Worm (Caenorhabditis elegans) whole organism, L3 larva: Measurements from ENCODE around the gene F31D5.1.

Source experiments
- R02D3.7 ChIP-seq: fragments of 150-350 bp; optimal IDR thresholded peaks from 2 replicates; lab custom pipeline; 2014; ENCODE audit warnings: missing biosample characterization, missing genetic modification characterization
- ama-1 ChIP-seq: fragments of 150-350 bp; optimal IDR thresholded peaks from 2 replicates; lab custom pipeline; 2018
- ceh-9 ChIP-seq: sonication (generic microtip); optimal IDR thresholded peaks from 2 replicates; lab custom pipeline; 2018; ENCODE audit warnings: missing biosample characterization, missing genetic modification characterization
- fkh-10 ChIP-seq: sonication (generic microtip); optimal IDR thresholded peaks from 2 replicates; lab custom pipeline; 2017; ENCODE audit warnings: missing biosample characterization, missing genetic modification reagents, missing genetic modification characterization
- fos-1 ChIP-seq: fragments of 150-350 bp; optimal IDR thresholded peaks from 2 replicates; lab custom pipeline; 2014; ENCODE audit warnings: missing biosample characterization, missing genetic modification characterization
- hmg-11 ChIP-seq: sonication (generic microtip); optimal IDR thresholded peaks from 2 replicates; lab custom pipeline; 2016; ENCODE audit warnings: missing genetic modification characterization, missing compliant biosample characterization
- lin-39 ChIP-seq: fragments of 150-350 bp; optimal IDR thresholded peaks from 2 replicates; lab custom pipeline; 2018; ENCODE audit warnings: missing biosample characterization, missing genetic modification reagents, missing genetic modification characterization
- nfya-1 ChIP-seq: sonication (generic microtip); optimal IDR thresholded peaks from 2 replicates; lab custom pipeline; 2017; ENCODE audit warnings: missing genetic modification characterization, mild to moderate bottlenecking, missing compliant biosample characterization, antibody characterized with exemption, moderate library complexity; ENCODE audit not compliant: insufficient read depth
- nhr-28 ChIP-seq: fragments of 150-350 bp; optimal IDR thresholded peaks from 2 replicates; lab custom pipeline; 2014; ENCODE audit warnings: missing biosample characterization, missing genetic modification characterization
- pqm-1 ChIP-seq: fragments of 150-350 bp; optimal IDR thresholded peaks from 2 replicates; lab custom pipeline; 2017; ENCODE audit warnings: missing biosample characterization, missing genetic modification characterization, inconsistent platforms
- snpc-4 ChIP-seq: fragments of 150-350 bp; optimal IDR thresholded peaks from 2 replicates; lab custom pipeline; 2014; ENCODE audit warnings: missing biosample characterization, missing genetic modification characterization
- unc-39 ChIP-seq: sonication (generic microtip); optimal IDR thresholded peaks from 4 replicates; lab custom pipeline; 2017; ENCODE audit warnings: missing biosample characterization, missing genetic modification characterization

DNA sequence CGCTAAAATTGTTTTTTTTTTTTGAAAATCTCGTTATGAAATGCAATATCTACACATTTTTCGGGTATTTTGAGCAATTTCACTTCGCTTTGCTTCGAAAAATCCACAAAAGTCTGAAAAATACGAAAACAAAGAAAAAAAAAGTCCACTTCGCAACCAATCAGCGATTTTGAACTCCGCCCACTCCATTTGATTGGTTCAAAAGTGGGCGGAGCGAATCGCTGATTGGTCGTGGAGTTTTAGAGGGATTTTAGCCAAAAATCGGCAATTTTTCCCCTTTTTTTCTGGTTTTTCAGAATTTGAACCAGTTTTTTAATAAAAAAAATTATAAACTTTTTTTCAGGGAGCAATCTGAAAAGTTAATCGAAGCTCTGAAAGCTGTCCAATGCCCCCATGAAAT, 19.8 kb downstream of the F31D5.1 start:
- TF ChIP-seq snpc-4 (tag; lab: Kevin White, UChicago) (no peak), fos-1 (tag; lab: Kevin White, UChicago) (no peak), fkh-10 (no peak), ceh-9 (tag; lab: Kevin White, UChicago) (no peak), R02D3.7 (no peak), nhr-28 (no peak), lin-39 (no peak), ama-1 (lab: Kevin White, UChicago) (no peak), unc-39 (no peak), pqm-1 (tag; lab: Kevin White, UChicago) (no peak), hmg-11 (tag; lab: Kevin White, UChicago) (no peak), nfya-1 (tag; lab: Kevin White, UChicago) (peak; percentile 92)
